Worm (Caenorhabditis elegans) whole organism, L2 larva: ENCODE measurements around the gene Y54G2A.16.

Source experiments
- alr-1 ChIP-seq: fragments of 150-350 bp; optimal IDR thresholded peaks from 2 replicates; lab custom pipeline; 2014; ENCODE audit warnings: missing biosample characterization, missing genetic modification characterization
- nhr-11 ChIP-seq: fragments of 150-350 bp; optimal IDR thresholded peaks from 2 replicates; lab custom pipeline; 2014; ENCODE audit warnings: missing biosample characterization, missing genetic modification characterization
- nhr-12 ChIP-seq: fragments of 150-350 bp; optimal IDR thresholded peaks from 2 replicates; lab custom pipeline; 2014; ENCODE audit warnings: missing biosample characterization, missing genetic modification characterization
- nhr-21 ChIP-seq: fragments of 150-350 bp; optimal IDR thresholded peaks from 2 replicates; lab custom pipeline; 2014; ENCODE audit warnings: missing biosample characterization, missing genetic modification characterization
- nhr-237 ChIP-seq: fragments of 150-350 bp; optimal IDR thresholded peaks from 2 replicates; lab custom pipeline; 2014; ENCODE audit warnings: missing biosample characterization, missing genetic modification characterization
- nhr-25 ChIP-seq: fragments of 150-350 bp; sonication (generic microtip); optimal IDR thresholded peaks from 3 replicates; lab custom pipeline; 2014; ENCODE audit warnings: missing biosample characterization, missing genetic modification characterization
- zag-1 ChIP-seq: fragments of 150-350 bp; optimal IDR thresholded peaks from 2 replicates; lab custom pipeline; 2014; ENCODE audit warnings: missing biosample characterization, missing genetic modification characterization

DNA sequence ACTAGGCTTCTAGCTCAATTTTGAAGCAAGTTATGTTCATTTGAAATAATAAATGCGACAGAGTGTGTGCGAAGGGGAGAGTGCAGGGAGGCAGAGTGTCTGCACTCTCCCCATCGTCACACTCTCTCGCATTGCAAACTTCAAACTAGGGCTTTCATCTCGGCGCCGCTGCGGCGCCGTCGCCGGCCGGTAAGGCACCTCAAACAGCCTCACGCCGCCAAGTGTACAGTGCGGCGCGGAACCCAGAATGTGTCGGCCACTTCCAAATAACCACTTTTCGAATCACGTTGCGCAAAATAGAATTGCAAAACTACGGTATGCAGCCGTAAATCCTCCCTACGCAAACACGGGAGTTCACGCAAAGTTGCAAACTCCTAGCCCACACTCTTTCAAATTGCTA is 15.4 kb downstream of the Y54G2A.16 start:
- TF ChIP-seq nhr-237 (tag; lab: Kevin White, UChicago) (no peak), alr-1 (tag; lab: Kevin White, UChicago) (no peak), nhr-21 (tag; lab: Kevin White, UChicago) (no peak), nhr-11 (tag; lab: Kevin White, UChicago) (no peak), zag-1 (no peak), nhr-12 (tag; lab: Kevin White, UChicago) (no peak), nhr-25 (no peak)
